Worm (Caenorhabditis elegans) whole organism, early embryonic: ENCODE measurements around the gene F43E2.11.

ENCODE experiments used
- B0310.2 ChIP-seq: sonication (generic microtip); optimal IDR thresholded peaks from 2 replicates; lab custom pipeline; 2016; ENCODE audit warnings: mild to moderate bottlenecking, missing genetic modification characterization, missing compliant biosample characterization
- F13C5.2 ChIP-seq: sonication (generic microtip); optimal IDR thresholded peaks from 2 replicates; lab custom pipeline; 2017; ENCODE audit warnings: mild to moderate bottlenecking, missing genetic modification characterization, inconsistent platforms, missing compliant biosample characterization
- ama-1 ChIP-seq: fragments of 150-350 bp; optimal IDR thresholded peaks from 2 replicates; lab custom pipeline; 2014
- ceh-36 ChIP-seq: sonication (generic microtip); optimal IDR thresholded peaks from 2 replicates; lab custom pipeline; 2016; ENCODE audit warnings: missing genetic modification characterization, inconsistent platforms, missing compliant biosample characterization
- ets-7 ChIP-seq: sonication (generic microtip); optimal IDR thresholded peaks from 2 replicates; lab custom pipeline; 2016; ENCODE audit warnings: missing genotype, missing genetic modification characterization, missing compliant biosample characterization
- flt-1 ChIP-seq: fragments of 200-800 bp; sonication (Bioruptor generic); IDR thresholded peaks from 2 replicates; pipeline ENCODE4 v1.3.6; 2022; ENCODE audit warnings: missing genetic modification characterization, missing compliant biosample characterization
- hmbx-1 ChIP-seq: sonication (generic microtip); optimal IDR thresholded peaks from 2 replicates; lab custom pipeline; 2016; ENCODE audit warnings: mild to moderate bottlenecking, missing genetic modification characterization, missing compliant biosample characterization
- hnd-1 ChIP-seq: sonication (generic microtip); optimal IDR thresholded peaks from 2 replicates; lab custom pipeline; 2016; ENCODE audit warnings: missing genetic modification characterization, missing compliant biosample characterization
- pes-1 ChIP-seq: fragments of 200-800 bp; sonication (Bioruptor generic); IDR thresholded peaks from 2 replicates; pipeline ENCODE4 v1.3.6; 2022; ENCODE audit warnings: missing genetic modification reagents, missing genetic modification characterization, missing compliant biosample characterization
- scrt-1 ChIP-seq: fragments of 200-800 bp; sonication (Bioruptor generic); IDR thresholded peaks from 2 replicates; pipeline ENCODE4 v1.3.6; 2022; ENCODE audit warnings: missing genetic modification characterization, missing compliant biosample characterization
- sea-1 ChIP-seq: fragments of 200-800 bp; sonication (Bioruptor generic); conservative IDR thresholded peaks from 2 replicates; pipeline ENCODE4 v1.3.6; 2022; ENCODE audit warnings: missing genetic modification characterization, missing compliant biosample characterization
- tbx-37 ChIP-seq: fragments of 200-800 bp; sonication (Bioruptor generic); conservative IDR thresholded peaks from 2 replicates; pipeline ENCODE4 v1.3.6; 2022; ENCODE audit warnings: missing genetic modification reagents, missing genetic modification characterization, missing compliant biosample characterization
- tra-4 ChIP-seq: sonication (generic microtip); optimal IDR thresholded peaks from 2 replicates; lab custom pipeline; 2017; ENCODE audit warnings: missing genetic modification characterization, missing compliant biosample characterization

ce11 chrII:7404001-7404400, 33.9 kb upstream of the F43E2.11 start:
- TF ChIP-seq ama-1 (lab: Kevin White, UChicago) (no peak), tbx-37 (no peak), scrt-1 (GFP tag; lab: Robert Waterston, UW) (no peak), tra-4 (tag; lab: Kevin White, UChicago) (no peak), hnd-1 (tag; lab: Kevin White, UChicago) (no peak), pes-1 (no peak), flt-1 (GFP tag; lab: Robert Waterston, UW) (no peak), ceh-36 (no peak), hmbx-1 (tag; lab: Kevin White, UChicago) (no peak), F13C5.2 (tag; lab: Kevin White, UChicago) (no peak), sea-1 (GFP tag; lab: Robert Waterston, UW) (no peak), ets-7 (tag; lab: Kevin White, UChicago) (no peak), B0310.2 (tag; lab: Kevin White, UChicago) (no peak)
